Fruit fly (Drosophila melanogaster): ENCODE data around the gene CG11722.

The CG11722 gene

dm6 chr3R:9996689-9997213 is 48.6 kb downstream of the CG11722 start, which contains the start of the genes Gr85a and Spn85F:
TSS of gene Gr85a (minus strand) at chr3R:9996789.
TSS of gene Spn85F (plus strand) at chr3R:9997163.
- TF ChIP-seq CG7045 (GFP tag; optimal IDR thresholded peaks at IDR 0.05) (no peak), bab1 (GFP tag; optimal IDR thresholded peaks at IDR 0.05) (no peak), CG14711 (tag; optimal IDR thresholded peaks at IDR 0.05) (no peak), Crg-1 (GFP tag; optimal IDR thresholded peaks at IDR 0.05) (no peak), CG7101 (tag; optimal IDR thresholded peaks at IDR 0.05) (no peak), CG5204 (GFP tag; optimal IDR thresholded peaks at IDR 0.05) (no peak), pad (GFP tag; optimal IDR thresholded peaks at IDR 0.05) (no peak), CG11617 (GFP tag; optimal IDR thresholded peaks at IDR 0.05) (no peak), Hr96 (GFP tag; optimal IDR thresholded peaks at IDR 0.05) (no peak), tj (GFP tag; optimal IDR thresholded peaks at IDR 0.05) (no peak), CG1620 (GFP tag; optimal IDR thresholded peaks at IDR 0.05) (no peak), Clk (GFP tag; optimal IDR thresholded peaks at IDR 0.05) (no peak)
